Worm (Caenorhabditis elegans) whole organism, L2 larva: ENCODE results near the gene srg-64.

ENCODE experiments used
- C34F6.9 ChIP-seq: fragments of 150-350 bp; optimal IDR thresholded peaks from 2 replicates; lab custom pipeline; 2014; ENCODE audit warnings: missing biosample characterization, missing genetic modification characterization
- F13H6.1 ChIP-seq: sonication (generic microtip); optimal IDR thresholded peaks from 2 replicates; lab custom pipeline; 2016; ENCODE audit warnings: missing genetic modification characterization, missing compliant biosample characterization
- ZK546.5 ChIP-seq: sonication (generic microtip); optimal IDR thresholded peaks from 2 replicates; lab custom pipeline; 2017; ENCODE audit warnings: missing biosample characterization, missing genetic modification characterization
- alr-1 ChIP-seq: fragments of 150-350 bp; optimal IDR thresholded peaks from 2 replicates; lab custom pipeline; 2014; ENCODE audit warnings: missing biosample characterization, missing genetic modification characterization
- aly-2 ChIP-seq: fragments of 150-350 bp; optimal IDR thresholded peaks from 2 replicates; lab custom pipeline; 2014; ENCODE audit warnings: missing biosample characterization, missing genetic modification characterization
- ama-1 ChIP-seq: fragments of 150-350 bp; optimal IDR thresholded peaks from 2 replicates; lab custom pipeline; 2018; ENCODE audit warnings: inconsistent platforms
- ceh-16 ChIP-seq: fragments of 150-350 bp; optimal IDR thresholded peaks from 2 replicates; lab custom pipeline; 2014; ENCODE audit warnings: missing biosample characterization, missing genetic modification characterization
- ceh-82 ChIP-seq: fragments of 150-350 bp; optimal IDR thresholded peaks from 2 replicates; lab custom pipeline; 2014; ENCODE audit warnings: missing biosample characterization, missing genetic modification characterization
- crh-2 ChIP-seq: sonication (generic microtip); optimal IDR thresholded peaks from 2 replicates; lab custom pipeline; 2017; ENCODE audit warnings: missing biosample characterization, missing genetic modification characterization
- dmd-4 ChIP-seq: sonication (generic microtip); optimal IDR thresholded peaks from 2 replicates; lab custom pipeline; 2017; ENCODE audit warnings: missing biosample characterization, missing genetic modification characterization
- egl-27 ChIP-seq: sonication (generic microtip); optimal IDR thresholded peaks from 3 replicates; lab custom pipeline; 2017; ENCODE audit warnings: missing biosample characterization, missing genetic modification reagents, missing genetic modification characterization
- elt-1 ChIP-seq: fragments of 150-350 bp; optimal IDR thresholded peaks from 2 replicates; lab custom pipeline; 2014; ENCODE audit warnings: missing biosample characterization, missing genetic modification characterization
- elt-3 ChIP-seq: sonication (generic microtip); optimal IDR thresholded peaks from 2 replicates; lab custom pipeline; 2017; ENCODE audit warnings: missing biosample characterization, missing genetic modification characterization
- fos-1 ChIP-seq: fragments of 150-350 bp; optimal IDR thresholded peaks from 2 replicates; lab custom pipeline; 2014; ENCODE audit warnings: missing biosample characterization, missing genetic modification characterization
- gmeb-1 ChIP-seq: fragments of 150-350 bp; optimal IDR thresholded peaks from 2 replicates; lab custom pipeline; 2014; ENCODE audit warnings: missing biosample characterization, missing genetic modification characterization
- lin-11 ChIP-seq: fragments of 150-350 bp; sonication (generic microtip); optimal IDR thresholded peaks from 2 replicates; lab custom pipeline; 2014; ENCODE audit warnings: missing biosample characterization, missing genetic modification characterization, inconsistent platforms, mixed read lengths
- lin-13 ChIP-seq: fragments of 150-350 bp; optimal IDR thresholded peaks from 2 replicates; lab custom pipeline; 2014; ENCODE audit warnings: missing biosample characterization, missing genetic modification reagents, missing genetic modification characterization
- lin-39 ChIP-seq: fragments of 150-350 bp; optimal IDR thresholded peaks from 2 replicates; lab custom pipeline; 2014; ENCODE audit warnings: missing biosample characterization, missing genetic modification reagents, missing genetic modification characterization
- lsy-2 ChIP-seq, 2 experiments: fragments of 150-350 bp in 1 of 2; sonication (generic microtip) in 1 of 2; optimal IDR thresholded peaks; 2 replicates each; lab custom pipeline; 2014 to 2017; ENCODE audit warnings: missing biosample characterization in 2 of 2, missing genetic modification characterization in 2 of 2
- mdl-1 ChIP-seq, 2 experiments: fragments of 150-350 bp in 1 of 2; sonication (generic microtip) in 1 of 2; optimal IDR thresholded peaks; 2 replicates each; lab custom pipeline; 2017; ENCODE audit warnings: missing biosample characterization in 2 of 2, missing genetic modification characterization in 2 of 2
- nhr-10 ChIP-seq: sonication (generic microtip); optimal IDR thresholded peaks from 2 replicates; lab custom pipeline; 2017; ENCODE audit warnings: missing biosample characterization, missing genetic modification characterization
- nhr-11 ChIP-seq: fragments of 150-350 bp; optimal IDR thresholded peaks from 2 replicates; lab custom pipeline; 2014; ENCODE audit warnings: missing biosample characterization, missing genetic modification characterization
- nhr-12 ChIP-seq: fragments of 150-350 bp; optimal IDR thresholded peaks from 2 replicates; lab custom pipeline; 2014; ENCODE audit warnings: missing biosample characterization, missing genetic modification characterization
- nhr-129 ChIP-seq: fragments of 150-350 bp; optimal IDR thresholded peaks from 2 replicates; lab custom pipeline; 2014; ENCODE audit warnings: missing biosample characterization, missing genetic modification characterization
- nhr-21 ChIP-seq: fragments of 150-350 bp; optimal IDR thresholded peaks from 2 replicates; lab custom pipeline; 2014; ENCODE audit warnings: missing biosample characterization, missing genetic modification characterization
- nhr-23 ChIP-seq: fragments of 150-350 bp; optimal IDR thresholded peaks from 2 replicates; lab custom pipeline; 2014; ENCODE audit warnings: missing biosample characterization, missing genetic modification reagents, missing genetic modification characterization
- nhr-237 ChIP-seq: fragments of 150-350 bp; optimal IDR thresholded peaks from 2 replicates; lab custom pipeline; 2014; ENCODE audit warnings: missing biosample characterization, missing genetic modification characterization
- nhr-25 ChIP-seq: fragments of 150-350 bp; sonication (generic microtip); optimal IDR thresholded peaks from 3 replicates; lab custom pipeline; 2014; ENCODE audit warnings: missing biosample characterization, missing genetic modification characterization
- nhr-6 ChIP-seq: fragments of 150-350 bp; optimal IDR thresholded peaks from 2 replicates; lab custom pipeline; 2014; ENCODE audit warnings: missing biosample characterization, missing genetic modification characterization
- nhr-77 ChIP-seq: fragments of 150-350 bp; optimal IDR thresholded peaks from 2 replicates; lab custom pipeline; 2014; ENCODE audit warnings: missing biosample characterization, missing genetic modification characterization
- peb-1 ChIP-seq: fragments of 150-350 bp; optimal IDR thresholded peaks from 2 replicates; lab custom pipeline; 2014; ENCODE audit warnings: missing biosample characterization, missing genetic modification characterization
- skn-1 ChIP-seq: sonication (generic microtip); optimal IDR thresholded peaks from 2 replicates; lab custom pipeline; 2017; ENCODE audit warnings: missing biosample characterization, missing genetic modification characterization
- sma-3 ChIP-seq: sonication (generic microtip); optimal IDR thresholded peaks from 2 replicates; lab custom pipeline; 2016; ENCODE audit warnings: missing genetic modification reagents, missing genetic modification characterization, missing compliant biosample characterization
- sma-9 ChIP-seq, 2 experiments: fragments of 150-350 bp in 1 of 2; sonication (generic microtip) in 1 of 2; optimal IDR thresholded peaks; 2 replicates each; lab custom pipeline; 2014 to 2016; ENCODE audit warnings: missing genetic modification characterization in 2 of 2, mild to moderate bottlenecking in 1 of 2, missing biosample characterization in 1 of 2, missing compliant biosample characterization in 1 of 2, missing genetic modification reagents in 1 of 2, moderate library complexity in 1 of 2
- snpc-4 ChIP-seq: fragments of 150-350 bp; optimal IDR thresholded peaks from 2 replicates; lab custom pipeline; 2014; ENCODE audit warnings: missing biosample characterization, missing genetic modification characterization
- unc-39 ChIP-seq: fragments of 150-350 bp; optimal IDR thresholded peaks from 2 replicates; lab custom pipeline; 2014; ENCODE audit warnings: missing biosample characterization, missing genetic modification characterization
- unc-55 ChIP-seq: fragments of 150-350 bp; sonication (generic microtip); optimal IDR thresholded peaks from 3 replicates; lab custom pipeline; 2014; ENCODE audit warnings: missing biosample characterization, missing genetic modification reagents, missing genetic modification characterization
- unc-62 ChIP-seq: fragments of 150-350 bp; optimal IDR thresholded peaks from 2 replicates; lab custom pipeline; 2014; ENCODE audit warnings: missing biosample characterization, missing genetic modification reagents, missing genetic modification characterization
- zag-1 ChIP-seq: fragments of 150-350 bp; optimal IDR thresholded peaks from 2 replicates; lab custom pipeline; 2014; ENCODE audit warnings: missing biosample characterization, missing genetic modification characterization
- ztf-4 ChIP-seq: fragments of 150-350 bp; optimal IDR thresholded peaks from 2 replicates; lab custom pipeline; 2014; ENCODE audit warnings: missing biosample characterization, missing genetic modification characterization

The srg-64 gene

DNA sequence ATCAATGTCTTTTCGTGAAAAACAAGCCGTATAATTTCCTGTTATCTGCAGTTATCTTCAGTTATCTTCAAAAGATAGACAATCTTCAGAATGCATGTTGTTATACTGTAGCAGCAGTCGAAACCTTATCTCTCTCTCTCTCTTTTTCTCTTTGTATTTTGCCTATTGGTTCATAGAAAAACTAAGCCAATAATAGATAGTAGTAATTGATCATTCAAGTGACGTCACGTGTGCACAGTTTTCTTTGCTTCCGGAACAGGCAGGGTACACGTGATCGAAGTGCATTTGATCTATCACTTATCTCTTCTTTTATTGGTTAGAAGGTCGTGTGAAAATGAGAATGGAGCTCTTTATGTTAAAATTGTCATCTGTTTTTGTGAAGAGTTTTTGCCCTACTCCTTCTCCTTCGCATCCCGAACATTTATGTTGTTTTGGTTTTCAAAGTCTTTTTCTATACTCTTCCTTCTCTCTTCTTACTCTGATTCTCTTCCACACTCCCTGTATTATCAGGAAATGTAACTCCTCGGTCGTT is 35.8 kb downstream of the srg-64 start (continued):
- TF ChIP-seq nhr-77 (tag; lab: Kevin White, UChicago), result no peak

DNA sequence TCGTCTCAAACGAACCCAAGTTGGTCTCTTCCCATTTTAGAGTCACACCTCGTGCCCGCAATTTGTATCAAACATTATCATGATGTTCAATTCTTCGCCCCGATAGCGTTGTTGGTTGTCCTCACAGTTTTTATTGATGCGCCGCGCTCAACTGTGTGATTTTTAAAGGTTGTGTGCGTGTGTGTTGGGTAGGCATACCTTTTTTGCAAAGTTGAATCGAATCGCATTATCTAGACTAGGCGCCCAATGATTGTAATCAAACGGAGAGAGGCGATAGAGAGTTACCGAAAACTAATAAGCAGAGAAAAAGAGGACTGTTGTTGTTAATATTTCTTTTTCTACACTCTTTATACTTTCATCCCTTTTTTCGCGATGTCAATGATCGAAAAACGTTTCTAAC is 40.2 kb downstream of the srg-64 start:
- TF ChIP-seq ztf-4 (tag; lab: Kevin White, UChicago) (no peak), elt-3 (no peak), ZK546.5 (no peak), dmd-4 (tag; lab: Kevin White, UChicago) (no peak), skn-1 (tag; lab: Kevin White, UChicago) (no peak), nhr-11 (tag; lab: Kevin White, UChicago) (no peak), F13H6.1 (tag; lab: Kevin White, UChicago) (peak; percentile 13), lsy-2 (tag; optimal IDR thresholded peaks at IDR 0.05; lab: Kevin White, UChicago) (no peak), crh-2 (tag; lab: Kevin White, UChicago) (no peak), unc-55 (no peak), gmeb-1 (tag; lab: Kevin White, UChicago) (peak; percentile 51), nhr-237 (no peak), nhr-10 (no peak), lin-39 (tag; lab: Kevin White, UChicago) (no peak), egl-27 (tag; lab: Kevin White, UChicago) (no peak), nhr-25 (peak; percentile 19), alr-1 (no peak), zag-1 (tag; lab: Kevin White, UChicago) (no peak), ama-1 (no peak), lin-11 (tag; lab: Kevin White, UChicago) (no peak), snpc-4 (no peak), sma-9 (GFP tag; optimal IDR thresholded peaks at IDR 0.05; lab: Kevin White, UChicago) (peak; percentile 65), sma-9 (tag; optimal IDR thresholded peaks at IDR 0.05; lab: Kevin White, UChicago) (no peak), lin-13 (GFP tag; lab: Kevin White, UChicago) (no peak), ceh-82 (tag; lab: Kevin White, UChicago) (no peak), peb-1 (no peak), nhr-23 (tag; lab: Kevin White, UChicago) (no peak), aly-2 (tag; lab: Kevin White, UChicago) (no peak), nhr-6 (no peak), nhr-12 (no peak), unc-39 (tag; lab: Kevin White, UChicago) (no peak), sma-3 (GFP tag; lab: Kevin White, UChicago) (peak; percentile 60), mdl-1 (tag; optimal IDR thresholded peaks at IDR 0.05; lab: Kevin White, UChicago) (no peak), fos-1 (tag; lab: Kevin White, UChicago) (peak; percentile 7), ceh-16 (tag; lab: Kevin White, UChicago) (no peak), elt-1 (tag; lab: Kevin White, UChicago) (no peak), nhr-129 (tag; lab: Kevin White, UChicago) (peak; percentile 42)

DNA sequence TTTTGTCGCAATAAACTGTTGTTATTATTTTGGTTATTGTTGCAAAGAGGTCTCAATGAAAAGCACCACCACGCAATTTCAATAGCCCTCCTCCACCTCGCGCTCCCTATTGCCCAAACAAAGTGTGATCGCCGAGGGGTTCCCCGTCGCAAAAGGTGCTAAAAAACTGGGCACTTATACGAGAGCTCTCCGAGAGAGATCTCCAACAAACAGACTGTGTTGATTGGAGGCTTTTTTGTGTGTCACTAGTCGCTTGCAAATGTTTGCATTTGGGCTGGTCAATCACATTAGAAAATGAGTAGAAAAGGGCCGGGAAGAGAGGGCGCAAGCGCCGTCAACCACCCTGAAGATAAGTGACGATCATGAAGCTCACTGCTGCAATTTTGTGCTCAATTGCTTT is 44.0 kb downstream of the srg-64 start, which contains the start of gene ZK662.2:
TSS of gene ZK662.2 (plus strand) at position 301 of the 400 bp plus-strand sequence.
- no peak for TF ChIP-seq mdl-1 (tag; optimal IDR thresholded peaks at IDR 0.05; lab: Kevin White, UChicago)
- no peak for TF ChIP-seq snpc-4
- no peak for TF ChIP-seq lin-39 (tag; lab: Kevin White, UChicago)
- no peak for TF ChIP-seq ceh-16 (tag; lab: Kevin White, UChicago)
- TF ChIP-seq lin-13 (GFP tag; lab: Kevin White, UChicago), result no peak
- no peak for TF ChIP-seq nhr-11 (tag; lab: Kevin White, UChicago)
- TF ChIP-seq nhr-21, result no peak
- no peak for TF ChIP-seq unc-55
- no peak for TF ChIP-seq C34F6.9 (tag; lab: Kevin White, UChicago)
- no peak for TF ChIP-seq nhr-12
- TF ChIP-seq egl-27 (tag; lab: Kevin White, UChicago), result no peak
- no peak for TF ChIP-seq unc-62 (GFP tag; lab: Kevin White, UChicago)
- no peak for TF ChIP-seq sma-3 (GFP tag; lab: Kevin White, UChicago)
- no peak for TF ChIP-seq nhr-77 (tag; lab: Kevin White, UChicago)
- TF ChIP-seq, all 48 proteins: peak for 0
